Worm (Caenorhabditis elegans) whole organism, young adult: ENCODE data around the gene Y41E3.1.

ENCODE experiments used
- Y67H2A.10 ChIP-seq: fragments of 200-800 bp; sonication (Bioruptor generic); conservative IDR thresholded peaks from 2 replicates; pipeline ENCODE4 v1.3.6; 2022; ENCODE audit warnings: missing genetic modification reagents, missing genetic modification characterization, missing compliant biosample characterization
- akir-1 ChIP-seq: fragments of 200-800 bp; sonication (Bioruptor generic); optimal IDR thresholded peaks from 2 replicates; lab custom pipeline; 2018; ENCODE audit warnings: mild to moderate bottlenecking, missing genetic modification characterization, moderate library complexity, missing compliant biosample characterization
- attf-3 ChIP-seq: fragments of 200-800 bp; sonication (Bioruptor generic); conservative IDR thresholded peaks from 2 replicates; pipeline ENCODE4 v1.3.6; 2022; ENCODE audit warnings: missing genetic modification reagents, missing genetic modification characterization, missing compliant biosample characterization
- ccch-3 ChIP-seq: fragments of 200-800 bp; sonication (Bioruptor generic); optimal IDR thresholded peaks from 2 replicates; lab custom pipeline; 2018; ENCODE audit warnings: mild to moderate bottlenecking, missing genetic modification characterization, missing compliant biosample characterization
- ekl-4 ChIP-seq: fragments of 200-800 bp; sonication (Bioruptor generic); IDR thresholded peaks from 2 replicates; pipeline ENCODE4 v1.3.6; 2022; ENCODE audit warnings: missing genetic modification reagents, missing genetic modification characterization, missing compliant biosample characterization
- lin-35 ChIP-seq, 3 experiments: fragments of 150-350 bp in 2 of 3; sonication (generic microtip) in 1 of 3; optimal IDR thresholded peaks; 2 replicates each; lab custom pipeline; 2014 to 2018; ENCODE audit warnings: missing biosample characterization in 3 of 3, missing genetic modification characterization in 3 of 3, missing genetic modification reagents in 3 of 3
- lin-40 ChIP-seq: sonication (generic microtip); optimal IDR thresholded peaks from 2 replicates; lab custom pipeline; 2016; ENCODE audit warnings: missing genetic modification characterization, mild to moderate bottlenecking, missing compliant biosample characterization, missing genotype, missing genetic modification reagents
- lsl-1 ChIP-seq: fragments of 200-800 bp; sonication (Bioruptor generic); optimal IDR thresholded peaks from 2 replicates; lab custom pipeline; 2018; ENCODE audit warnings: mild to moderate bottlenecking, missing genetic modification characterization, moderate library complexity, missing compliant biosample characterization
- nhr-27 ChIP-seq: fragments of 200-800 bp; sonication (Bioruptor generic); optimal IDR thresholded peaks from 2 replicates; lab custom pipeline; 2018; ENCODE audit warnings: mild to moderate bottlenecking, missing genetic modification characterization, moderate library complexity, missing compliant biosample characterization
- pha-4 ChIP-seq: fragments of 150-350 bp; sonication (generic microtip); optimal IDR thresholded peaks from 2 replicates; lab custom pipeline; 2014; ENCODE audit warnings: missing biosample characterization, missing genetic modification reagents, missing genetic modification characterization
- unc-62 ChIP-seq: fragments of 150-350 bp; optimal IDR thresholded peaks from 2 replicates; lab custom pipeline; 2014; ENCODE audit warnings: missing biosample characterization, missing genetic modification reagents, missing genetic modification characterization
- zfh-2 ChIP-seq: fragments of 200-800 bp; sonication (Bioruptor generic); conservative IDR thresholded peaks from 2 replicates; pipeline ENCODE4 v1.3.6; 2022; ENCODE audit warnings: missing genetic modification reagents, missing genetic modification characterization, missing compliant biosample characterization
- ztf-6 ChIP-seq: fragments of 200-800 bp; sonication (Bioruptor generic); IDR thresholded peaks from 2 replicates; pipeline ENCODE4 v1.3.6; 2022; ENCODE audit warnings: missing genetic modification reagents, missing genetic modification characterization, missing compliant biosample characterization

DNA sequence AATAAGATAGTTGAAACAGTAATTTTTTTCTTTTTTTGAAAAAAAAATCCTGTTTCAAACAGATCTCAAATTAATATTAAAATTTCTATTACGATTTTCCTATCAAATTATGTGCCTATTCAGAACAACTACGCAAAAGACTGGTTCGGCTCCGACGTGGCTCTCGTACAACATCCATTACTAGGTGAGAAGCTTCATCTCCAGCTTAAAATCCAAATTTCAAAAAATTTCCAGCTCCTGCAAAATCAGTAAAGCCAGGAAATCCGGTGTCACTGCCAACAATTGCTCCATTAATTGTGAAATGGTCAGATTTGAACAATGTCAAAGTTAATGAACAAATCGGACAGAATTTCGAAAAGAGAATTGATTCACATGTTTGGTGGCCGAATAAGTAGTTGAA is 4.9 kb downstream of the Y41E3.1 start:
- TF ChIP-seq ztf-6 (GFP tag; lab: Robert Waterston, UW) (no peak), attf-3 (GFP tag; lab: Robert Waterston, UW) (no peak), zfh-2 (GFP tag; lab: Robert Waterston, UW) (no peak), unc-62 (GFP tag; lab: Kevin White, UChicago) (no peak), akir-1 (GFP tag; lab: Kevin White, UChicago) (no peak), lin-40 (tag; lab: Kevin White, UChicago) (no peak), Y67H2A.10 (GFP tag; lab: Robert Waterston, UW) (no peak), pha-4 (tag; lab: Kevin White, UChicago) (no peak), ccch-3 (GFP tag; lab: Kevin White, UChicago) (no peak), ekl-4 (GFP tag; lab: Robert Waterston, UW) (no peak), lsl-1 (GFP tag; lab: Kevin White, UChicago) (no peak), nhr-27 (no peak), lin-35 (GFP tag; optimal IDR thresholded peaks at IDR 0.05; lab: Kevin White, UChicago) (no peak)
